Fruit fly (Drosophila melanogaster) whole organism, pupa: Measurements from ENCODE around the gene CG43894.

ENCODE experiments used
- CG10348 ChIP-seq: fragments of 200-800 bp; sonication (Bioruptor generic); IDR thresholded peaks from 2 replicates; pipeline ENCODE4 v1.3.6; 2022; ENCODE audit warnings: missing biosample characterization, missing genetic modification characterization
- CG13204 ChIP-seq: fragments of 200-800 bp; sonication (Bioruptor generic); optimal IDR thresholded peaks from 2 replicates; lab custom pipeline; 2018; ENCODE audit warnings: missing biosample characterization, mild to moderate bottlenecking, missing genetic modification characterization, moderate library complexity
- CG15710 ChIP-seq: fragments of 200-800 bp; sonication (Bioruptor generic); optimal IDR thresholded peaks from 2 replicates; lab custom pipeline; 2018; ENCODE audit warnings: missing biosample characterization, mild to moderate bottlenecking, missing genetic modification characterization, moderate library complexity
- CG17806 ChIP-seq: fragments of 200-800 bp; sonication (Bioruptor generic); optimal IDR thresholded peaks from 2 replicates; lab custom pipeline; 2018; ENCODE audit warnings: missing biosample characterization, mild to moderate bottlenecking, missing genetic modification characterization, moderate library complexity
- CG4496 ChIP-seq: fragments of 200-800 bp; sonication (Bioruptor generic); IDR thresholded peaks from 3 replicates; pipeline ENCODE4 v1.3.6; 2022; ENCODE audit warnings: missing biosample characterization, missing genetic modification characterization
- D1 ChIP-seq: fragments of 200-800 bp; sonication (Bioruptor generic); optimal IDR thresholded peaks from 2 replicates; lab custom pipeline; 2018; ENCODE audit warnings: missing biosample characterization, mild to moderate bottlenecking, missing genetic modification characterization, moderate library complexity
- EcR ChIP-seq: fragments of 200-800 bp; sonication (Bioruptor generic); optimal IDR thresholded peaks from 3 replicates; lab custom pipeline; 2019; ENCODE audit warnings: missing biosample characterization, missing genetic modification characterization, mild to moderate bottlenecking, moderate library complexity, missing genetic modification reagents
- Pif1A ChIP-seq: fragments of 200-800 bp; sonication (Bioruptor generic); optimal IDR thresholded peaks from 3 replicates; lab custom pipeline; 2016; ENCODE audit warnings: missing biosample characterization, missing genetic modification characterization
- Snoo ChIP-seq: fragments of 200-800 bp; sonication (Bioruptor generic); optimal IDR thresholded peaks from 3 replicates; lab custom pipeline; 2017; ENCODE audit warnings: missing biosample characterization, mild to moderate bottlenecking, missing genetic modification characterization, inconsistent platforms
- gl ChIP-seq: fragments of 200-800 bp; sonication (Bioruptor generic); optimal IDR thresholded peaks from 2 replicates; lab custom pipeline; 2018; ENCODE audit warnings: missing biosample characterization, mild to moderate bottlenecking, missing genetic modification characterization

DNA sequence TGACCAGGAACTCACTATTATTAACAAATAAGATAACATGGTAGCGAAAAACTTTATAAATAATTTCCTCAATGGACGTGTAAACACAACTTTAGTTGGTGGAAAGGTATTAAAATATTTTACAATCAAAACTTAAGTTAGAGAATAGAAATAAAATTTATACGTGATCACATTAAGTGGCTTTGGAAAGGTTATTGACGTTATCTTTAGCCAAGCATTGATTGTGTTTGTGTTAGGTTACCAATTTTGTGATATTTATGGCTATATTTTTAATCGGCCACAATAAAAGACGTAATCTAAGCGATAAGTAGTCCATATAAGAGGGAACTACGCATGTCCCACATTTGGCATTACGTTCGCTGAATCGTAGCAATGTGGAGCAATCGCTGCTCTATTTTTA is 4.9 kb upstream of the CG43894 start, which contains the start of gene CG14120:
- TF ChIP-seq CG10348, result no peak
- TF ChIP-seq D1 (tag; lab: Kevin White, UChicago), result no peak
- TF ChIP-seq Snoo (tag; lab: Kevin White, UChicago), result no peak
- TF ChIP-seq gl, result no peak
- TF ChIP-seq EcR (GFP tag; lab: Kevin White, UChicago), result no peak
- TF ChIP-seq CG17806, result no peak
- TF ChIP-seq CG13204 (GFP tag; lab: Kevin White, UChicago), result no peak
- no peak for TF ChIP-seq Pif1A (GFP tag; lab: Kevin White, UChicago)
- no peak for TF ChIP-seq CG4496 (GFP tag; lab: Robert Waterston, UW)
- no peak for TF ChIP-seq CG15710 (tag; lab: Kevin White, UChicago)
